Worm (Caenorhabditis elegans): ENCODE results near the gene utp-20.

The utp-20 gene

ce11 chrII:6575647-6576046 is 39.5 kb downstream of the utp-20 start, which contains the start of gene sra-29:
TSS of gene sra-29 (minus strand) at chrII:6575747.
- TF ChIP-seq ZK546.5 (tag; optimal IDR thresholded peaks at IDR 0.05) = no peak
- TF ChIP-seq zag-1 (tag; optimal IDR thresholded peaks at IDR 0.05) = no peak
- no peak for TF ChIP-seq F13H6.1 (tag; optimal IDR thresholded peaks at IDR 0.05)

ce11 chrII:6578378-6578777 is 42.2 kb downstream of the utp-20 start, which contains the start of gene sra-31:
TSS of gene sra-31 (minus strand) at chrII:6578478.
- TF ChIP-seq nhr-10 (tag; optimal IDR thresholded peaks at IDR 0.05) (no peak), nhr-25 (tag; optimal IDR thresholded peaks at IDR 0.05) (no peak), nhr-77 (tag; optimal IDR thresholded peaks at IDR 0.05) (no peak)

ce11 chrII:6581236-6581635 is 45.1 kb downstream of the utp-20 start, which contains the start of gene C56C10.6:
TSS of gene C56C10.6 (minus strand) at chrII:6581336.
- TF ChIP-seq lin-39 (tag; optimal IDR thresholded peaks at IDR 0.05) (no peak), nhr-21 (tag; optimal IDR thresholded peaks at IDR 0.05) (no peak)

ce11 chrII:6582758-6583157 is 46.6 kb downstream of the utp-20 start, which contains the start of gene C56C10.4:
TSS of gene C56C10.4 (plus strand) at chrII:6583058.
- no peak for TF ChIP-seq zag-1 (tag; optimal IDR thresholded peaks at IDR 0.05)
- no peak for TF ChIP-seq elt-3 (tag; optimal IDR thresholded peaks at IDR 0.05)
- no peak for TF ChIP-seq ama-1 (optimal IDR thresholded peaks at IDR 0.05)
- no peak for TF ChIP-seq unc-62 (GFP tag; optimal IDR thresholded peaks at IDR 0.05)
- no peak for TF ChIP-seq ceh-82 (tag; optimal IDR thresholded peaks at IDR 0.05)
- no peak for TF ChIP-seq nhr-10 (tag; optimal IDR thresholded peaks at IDR 0.05)

- TF ChIP-seq ceh-16 (tag; optimal IDR thresholded peaks at IDR 0.05) (no peak), peb-1 (tag; optimal IDR thresholded peaks at IDR 0.05) (no peak), sma-9 (GFP tag; optimal IDR thresholded peaks at IDR 0.05) (peak; percentile 27), sma-9 (tag; optimal IDR thresholded peaks at IDR 0.05) (no peak), sma-3 (GFP tag; optimal IDR thresholded peaks at IDR 0.05) (peak; percentile 33), aly-2 (tag; optimal IDR thresholded peaks at IDR 0.05) (no peak), alr-1 (tag; optimal IDR thresholded peaks at IDR 0.05) (no peak), lsy-2 (tag; optimal IDR thresholded peaks at IDR 0.05) (peak; percentile 25 to 50), nhr-12 (tag; optimal IDR thresholded peaks at IDR 0.05) (no peak), F13H6.1 (tag; optimal IDR thresholded peaks at IDR 0.05) (no peak), ama-1 (optimal IDR thresholded peaks at IDR 0.05) (peak; percentile 40), gmeb-1 (tag; optimal IDR thresholded peaks at IDR 0.05) (no peak), mab-5 (tag; optimal IDR thresholded peaks at IDR 0.05) (no peak), crh-2 (tag; optimal IDR thresholded peaks at IDR 0.05) (peak; percentile 51), ztf-4 (tag; optimal IDR thresholded peaks at IDR 0.05) (peak; percentile 69)
Observed at ce11 chrII:6587264-6587870, 51.2 kb downstream of the utp-20 start, which contains the start of gene C56C10.7. TSS of gene C56C10.7 (minus strand) at chrII:6587575.

ce11 chrII:6588605-6589292 is 52.6 kb downstream of the utp-20 start, which contains the start of gene icd-1:
TSS of gene icd-1 (minus strand) at chrII:6588655.
- TF ChIP-seq skn-1 (tag; optimal IDR thresholded peaks at IDR 0.05) (peak; percentile 67), ama-1 (optimal IDR thresholded peaks at IDR 0.05) (peak; percentile 24), unc-62 (GFP tag; optimal IDR thresholded peaks at IDR 0.05) (peak; percentile 93), Y55F3AM.14 (GFP tag; optimal IDR thresholded peaks at IDR 0.05) (peak; percentile 78), mab-5 (tag; optimal IDR thresholded peaks at IDR 0.05) (peak; percentile 93), nhr-25 (tag; optimal IDR thresholded peaks at IDR 0.05) (peak; percentile 98), nhr-77 (tag; optimal IDR thresholded peaks at IDR 0.05) (no peak), unc-39 (tag; optimal IDR thresholded peaks at IDR 0.05) (no peak), ztf-4 (tag; optimal IDR thresholded peaks at IDR 0.05) (peak; percentile 94), lin-11 (tag; optimal IDR thresholded peaks at IDR 0.05) (peak; percentile 74), sem-4 (tag; optimal IDR thresholded peaks at IDR 0.05) (peak; percentile 98), aly-2 (tag; optimal IDR thresholded peaks at IDR 0.05) (no peak), nhr-21 (tag; optimal IDR thresholded peaks at IDR 0.05) (peak; percentile 96), lsy-2 (tag; optimal IDR thresholded peaks at IDR 0.05) (peak; percentile 88 to 96), nhr-11 (tag; optimal IDR thresholded peaks at IDR 0.05) (peak; percentile 57), peb-1 (tag; optimal IDR thresholded peaks at IDR 0.05) (no peak), nhr-23 (tag; optimal IDR thresholded peaks at IDR 0.05) (no peak), mdl-1 (tag; optimal IDR thresholded peaks at IDR 0.05) (peak; percentile 76 to 82), sma-3 (GFP tag; optimal IDR thresholded peaks at IDR 0.05) (peak; percentile 97), ztf-1 (GFP tag; conservative IDR thresholded peaks at IDR 0.05) (no peak), nhr-129 (tag; optimal IDR thresholded peaks at IDR 0.05) (peak; percentile 96), ceh-82 (tag; optimal IDR thresholded peaks at IDR 0.05) (peak; percentile 62), alr-1 (tag; optimal IDR thresholded peaks at IDR 0.05) (no peak), nhr-6 (tag; optimal IDR thresholded peaks at IDR 0.05) (peak; percentile 98), zag-1 (tag; optimal IDR thresholded peaks at IDR 0.05) (peak; percentile 91), ztf-11 (tag; optimal IDR thresholded peaks at IDR 0.05) (peak; percentile 58), F13H6.1 (tag; optimal IDR thresholded peaks at IDR 0.05) (peak; percentile 97), elt-3 (tag; optimal IDR thresholded peaks at IDR 0.05) (no peak), nhr-12 (tag; optimal IDR thresholded peaks at IDR 0.05) (peak; percentile 50), elt-1 (tag; optimal IDR thresholded peaks at IDR 0.05) (no peak), nhr-10 (tag; optimal IDR thresholded peaks at IDR 0.05) (peak; percentile 73), ceh-16 (tag; optimal IDR thresholded peaks at IDR 0.05) (peak; percentile 83), crh-2 (tag; optimal IDR thresholded peaks at IDR 0.05) (peak; percentile 97), ZK546.5 (tag; optimal IDR thresholded peaks at IDR 0.05) (peak; percentile 76)
